Worm (Caenorhabditis elegans) whole organism, L2 larva: ENCODE measurements around the gene btb-6.

Experiments used
- C34F6.9 ChIP-seq: fragments of 150-350 bp; optimal IDR thresholded peaks from 2 replicates; lab custom pipeline; 2014; ENCODE audit warnings: missing biosample characterization, missing genetic modification characterization
- R02D3.7 ChIP-seq: fragments of 150-350 bp; optimal IDR thresholded peaks from 2 replicates; lab custom pipeline; 2014; ENCODE audit warnings: missing biosample characterization, missing genetic modification characterization
- ZK546.5 ChIP-seq: sonication (generic microtip); optimal IDR thresholded peaks from 2 replicates; lab custom pipeline; 2017; ENCODE audit warnings: missing biosample characterization, missing genetic modification characterization
- ama-1 ChIP-seq: fragments of 150-350 bp; optimal IDR thresholded peaks from 2 replicates; lab custom pipeline; 2018; ENCODE audit warnings: inconsistent platforms
- blmp-1 ChIP-seq: sonication (generic microtip); optimal IDR thresholded peaks from 2 replicates; lab custom pipeline; 2017; ENCODE audit warnings: missing genetic modification characterization, mild to moderate bottlenecking, missing compliant biosample characterization, antibody characterized with exemption, moderate library complexity; ENCODE audit not compliant: insufficient read depth
- ceh-16 ChIP-seq: fragments of 150-350 bp; optimal IDR thresholded peaks from 2 replicates; lab custom pipeline; 2014; ENCODE audit warnings: missing biosample characterization, missing genetic modification characterization
- ceh-82 ChIP-seq: fragments of 150-350 bp; optimal IDR thresholded peaks from 2 replicates; lab custom pipeline; 2014; ENCODE audit warnings: missing biosample characterization, missing genetic modification characterization
- crh-2 ChIP-seq: sonication (generic microtip); optimal IDR thresholded peaks from 2 replicates; lab custom pipeline; 2017; ENCODE audit warnings: missing biosample characterization, missing genetic modification characterization
- dmd-4 ChIP-seq: sonication (generic microtip); optimal IDR thresholded peaks from 2 replicates; lab custom pipeline; 2017; ENCODE audit warnings: missing biosample characterization, missing genetic modification characterization
- egl-27 ChIP-seq: sonication (generic microtip); optimal IDR thresholded peaks from 3 replicates; lab custom pipeline; 2017; ENCODE audit warnings: missing biosample characterization, missing genetic modification reagents, missing genetic modification characterization
- elt-1 ChIP-seq: fragments of 150-350 bp; optimal IDR thresholded peaks from 2 replicates; lab custom pipeline; 2014; ENCODE audit warnings: missing biosample characterization, missing genetic modification characterization
- gmeb-1 ChIP-seq: fragments of 150-350 bp; optimal IDR thresholded peaks from 2 replicates; lab custom pipeline; 2014; ENCODE audit warnings: missing biosample characterization, missing genetic modification characterization
- lin-11 ChIP-seq: fragments of 150-350 bp; sonication (generic microtip); optimal IDR thresholded peaks from 2 replicates; lab custom pipeline; 2014; ENCODE audit warnings: missing biosample characterization, missing genetic modification characterization, inconsistent platforms, mixed read lengths
- lin-13 ChIP-seq: fragments of 150-350 bp; optimal IDR thresholded peaks from 2 replicates; lab custom pipeline; 2014; ENCODE audit warnings: missing biosample characterization, missing genetic modification reagents, missing genetic modification characterization
- mab-5 ChIP-seq: fragments of 150-350 bp; optimal IDR thresholded peaks from 2 replicates; lab custom pipeline; 2014; ENCODE audit warnings: missing biosample characterization, missing genetic modification characterization
- mbf-1 ChIP-seq: sonication (generic microtip); optimal IDR thresholded peaks from 2 replicates; lab custom pipeline; 2017; ENCODE audit warnings: missing biosample characterization, missing genetic modification characterization
- nhr-10 ChIP-seq: sonication (generic microtip); optimal IDR thresholded peaks from 2 replicates; lab custom pipeline; 2017; ENCODE audit warnings: missing biosample characterization, missing genetic modification characterization
- nhr-11 ChIP-seq: fragments of 150-350 bp; optimal IDR thresholded peaks from 2 replicates; lab custom pipeline; 2014; ENCODE audit warnings: missing biosample characterization, missing genetic modification characterization
- nhr-12 ChIP-seq: fragments of 150-350 bp; optimal IDR thresholded peaks from 2 replicates; lab custom pipeline; 2014; ENCODE audit warnings: missing biosample characterization, missing genetic modification characterization
- nhr-21 ChIP-seq: fragments of 150-350 bp; optimal IDR thresholded peaks from 2 replicates; lab custom pipeline; 2014; ENCODE audit warnings: missing biosample characterization, missing genetic modification characterization
- nhr-23 ChIP-seq: fragments of 150-350 bp; optimal IDR thresholded peaks from 2 replicates; lab custom pipeline; 2014; ENCODE audit warnings: missing biosample characterization, missing genetic modification reagents, missing genetic modification characterization
- nhr-237 ChIP-seq: fragments of 150-350 bp; optimal IDR thresholded peaks from 2 replicates; lab custom pipeline; 2014; ENCODE audit warnings: missing biosample characterization, missing genetic modification characterization
- nhr-25 ChIP-seq: fragments of 150-350 bp; sonication (generic microtip); optimal IDR thresholded peaks from 3 replicates; lab custom pipeline; 2014; ENCODE audit warnings: missing biosample characterization, missing genetic modification characterization
- sem-4 ChIP-seq: fragments of 150-350 bp; optimal IDR thresholded peaks from 2 replicates; lab custom pipeline; 2014; ENCODE audit warnings: missing biosample characterization, missing genetic modification reagents, missing genetic modification characterization
- skn-1 ChIP-seq: sonication (generic microtip); optimal IDR thresholded peaks from 2 replicates; lab custom pipeline; 2017; ENCODE audit warnings: missing biosample characterization, missing genetic modification characterization
- sma-3 ChIP-seq: sonication (generic microtip); optimal IDR thresholded peaks from 2 replicates; lab custom pipeline; 2016; ENCODE audit warnings: missing genetic modification reagents, missing genetic modification characterization, missing compliant biosample characterization
- snpc-4 ChIP-seq: fragments of 150-350 bp; optimal IDR thresholded peaks from 2 replicates; lab custom pipeline; 2014; ENCODE audit warnings: missing biosample characterization, missing genetic modification characterization
- unc-39 ChIP-seq: fragments of 150-350 bp; optimal IDR thresholded peaks from 2 replicates; lab custom pipeline; 2014; ENCODE audit warnings: missing biosample characterization, missing genetic modification characterization
- unc-62 ChIP-seq: fragments of 150-350 bp; optimal IDR thresholded peaks from 2 replicates; lab custom pipeline; 2014; ENCODE audit warnings: missing biosample characterization, missing genetic modification reagents, missing genetic modification characterization
- zag-1 ChIP-seq: fragments of 150-350 bp; optimal IDR thresholded peaks from 2 replicates; lab custom pipeline; 2014; ENCODE audit warnings: missing biosample characterization, missing genetic modification characterization
- ztf-1 ChIP-seq: fragments of 200-800 bp; sonication (Bioruptor generic); conservative IDR thresholded peaks from 2 replicates; pipeline ENCODE4 v1.3.6; 2022; ENCODE audit warnings: missing genetic modification characterization, missing compliant biosample characterization
- ztf-11 ChIP-seq: sonication (generic microtip); optimal IDR thresholded peaks from 2 replicates; lab custom pipeline; 2017; ENCODE audit warnings: missing biosample characterization, missing genetic modification characterization

btb-6 gene

DNA sequence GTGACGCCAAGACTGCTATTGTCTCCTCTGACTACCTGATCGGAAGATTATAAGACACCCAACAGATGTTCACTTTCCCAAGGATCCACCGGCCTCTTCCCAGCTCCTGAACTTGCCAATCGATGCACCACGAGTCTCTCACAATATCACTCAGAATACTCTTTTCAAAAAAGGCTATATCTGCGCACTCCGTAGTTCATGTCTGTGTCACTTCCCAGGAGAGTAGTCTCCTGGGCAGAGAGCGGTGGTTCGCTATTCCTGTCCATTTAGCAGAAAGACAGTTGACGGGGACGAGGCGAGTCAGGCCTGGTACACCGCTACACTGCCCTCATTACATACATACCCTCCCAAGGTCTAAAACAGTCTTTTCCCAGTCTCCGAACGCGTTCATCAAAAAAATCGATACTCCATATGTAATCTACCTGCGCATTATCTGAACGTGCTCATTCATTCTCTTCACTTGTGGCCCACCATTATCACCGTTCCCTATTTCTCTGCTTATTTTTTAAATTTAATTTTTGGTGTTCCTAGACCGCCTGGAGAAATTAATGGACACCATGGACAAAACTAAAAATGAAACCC lies at the start of gene btb-6:
Gene btb-6, plus strand, starts transcription at position 532 of the 582 bp plus-strand sequence.
- TF ChIP-seq ceh-16 (tag; lab: Kevin White, UChicago) (no peak), lin-13 (GFP tag; lab: Kevin White, UChicago) (no peak)

DNA sequence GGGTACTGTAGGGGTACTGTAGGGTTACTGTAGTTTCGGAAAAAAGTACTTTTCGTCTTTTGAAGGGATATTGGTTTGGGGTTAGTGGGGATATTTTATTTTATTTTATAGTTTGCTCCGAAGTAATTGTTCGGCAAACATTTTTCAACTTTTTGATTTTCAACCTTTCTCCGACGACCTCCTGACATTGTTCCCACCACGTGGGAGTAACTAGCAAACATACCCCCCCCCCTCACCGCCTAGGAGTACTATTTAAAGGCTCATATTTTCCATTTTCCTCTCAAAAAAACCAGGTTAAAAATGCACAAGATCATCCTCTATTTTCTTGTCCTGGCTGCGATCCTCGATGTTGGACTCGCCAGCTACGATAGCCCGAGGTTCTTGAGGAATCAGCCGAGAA lies 49.1 kb upstream of the btb-6 start, which contains the start of gene srlf-29:
Gene srlf-29, plus strand, starts transcription at position 301 of the 400 bp plus-strand sequence.
- TF ChIP-seq nhr-237 (tag; lab: Kevin White, UChicago) (no peak), nhr-11 (tag; lab: Kevin White, UChicago) (no peak), ztf-1 (no peak), sma-3 (no peak), egl-27 (no peak), lin-11 (tag; lab: Kevin White, UChicago) (no peak), crh-2 (tag; lab: Kevin White, UChicago) (no peak), C34F6.9 (tag; lab: Kevin White, UChicago) (no peak), mab-5 (tag; lab: Kevin White, UChicago) (no peak), snpc-4 (no peak), ztf-11 (tag; lab: Kevin White, UChicago) (no peak)

DNA sequence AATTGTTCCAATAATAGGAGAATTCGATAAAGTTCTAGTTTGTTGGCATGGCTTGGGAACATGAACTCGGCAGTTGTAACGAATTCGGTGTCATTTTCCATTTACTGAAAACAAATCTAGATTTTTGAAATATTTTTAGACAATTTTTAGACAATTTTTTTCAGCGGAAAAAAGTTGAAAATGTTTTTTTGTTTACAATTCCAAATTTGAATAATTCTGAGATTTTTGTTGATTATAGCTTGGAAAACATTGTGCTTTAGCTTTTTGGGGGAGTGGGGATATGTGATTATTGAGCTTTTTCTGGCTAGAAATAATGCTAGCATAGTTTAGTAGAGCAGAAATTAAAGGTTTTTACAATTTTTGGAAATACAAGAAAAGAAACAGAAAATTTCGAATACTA lies 46.2 kb upstream of the btb-6 start, which contains the start of gene srw-97:
Gene srw-97, minus strand, starts transcription at position 101 of the 400 bp plus-strand sequence.
- TF ChIP-seq elt-1: no peak
- no peak for TF ChIP-seq R02D3.7 (tag; lab: Kevin White, UChicago)
- TF ChIP-seq ceh-82: no peak
- TF ChIP-seq lin-11 (tag; lab: Kevin White, UChicago): no peak
- TF ChIP-seq gmeb-1 (tag; lab: Kevin White, UChicago): no peak
- no peak for TF ChIP-seq egl-27

DNA sequence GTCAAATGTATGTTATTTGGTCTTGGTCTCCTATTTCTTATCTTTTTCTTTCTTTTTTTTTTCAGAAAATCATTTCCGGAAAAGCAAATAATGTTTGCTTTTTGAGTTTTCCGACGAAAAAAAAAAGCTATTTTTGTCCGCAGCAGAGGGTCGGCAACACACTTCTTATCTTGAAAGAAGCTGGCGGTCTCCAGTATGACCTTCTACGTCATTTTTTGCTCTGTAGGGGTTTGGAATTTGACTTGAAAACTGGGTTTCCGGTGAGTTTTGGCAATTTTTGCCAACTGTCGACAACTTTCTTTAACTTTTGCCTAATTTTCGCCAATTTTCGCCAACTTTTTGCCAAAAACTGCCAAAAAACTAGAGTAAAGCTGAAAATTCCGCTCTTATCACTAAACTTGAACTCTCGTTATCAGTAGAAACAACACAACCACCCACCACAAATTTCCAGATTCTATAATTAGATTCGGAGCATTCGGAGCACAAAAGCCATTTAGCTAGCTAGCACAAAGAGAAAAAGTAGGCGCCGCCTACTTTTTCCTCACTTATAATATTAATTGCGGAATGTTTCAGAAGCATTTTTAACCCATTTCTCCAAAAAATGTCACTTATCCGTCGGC lies 44.7 kb upstream of the btb-6 start, which contains the start of gene nhx-6:
Gene nhx-6, plus strand, starts transcription at position 570 of the 620 bp plus-strand sequence.
- TF ChIP-seq nhr-23 (tag; lab: Kevin White, UChicago): peak; percentile 9
- TF ChIP-seq zag-1: no peak

DNA sequence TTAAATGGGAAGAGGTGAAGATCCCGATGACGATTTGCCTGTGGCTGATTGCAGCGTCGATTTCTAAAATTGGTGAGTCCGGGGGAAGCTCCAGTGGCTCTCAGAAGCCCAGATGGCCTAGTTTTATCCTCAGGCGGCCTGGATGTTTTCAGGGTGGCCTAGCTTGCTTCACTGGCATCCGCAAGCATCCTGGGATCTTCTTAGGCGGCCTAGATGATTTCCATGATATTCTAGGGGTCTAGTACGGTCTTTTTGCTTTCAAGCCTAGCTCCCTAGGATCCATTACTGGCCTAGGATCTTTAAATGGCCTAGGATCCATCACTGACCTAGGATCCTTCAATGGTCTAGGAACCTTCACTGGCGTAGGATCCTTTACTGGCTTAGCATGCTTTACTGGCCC lies 44.1 kb upstream of the btb-6 start:
- TF ChIP-seq zag-1: no peak
- no peak for TF ChIP-seq egl-27
- no peak for TF ChIP-seq unc-39
- no peak for TF ChIP-seq gmeb-1 (tag; lab: Kevin White, UChicago)
- TF ChIP-seq mbf-1: no peak
- TF ChIP-seq C34F6.9 (tag; lab: Kevin White, UChicago): no peak
- TF ChIP-seq ZK546.5 (tag; lab: Kevin White, UChicago): no peak
- no peak for TF ChIP-seq ceh-82
- TF ChIP-seq elt-1: no peak
- no peak for TF ChIP-seq unc-62
- TF ChIP-seq, all 48 proteins: peak for 0

DNA sequence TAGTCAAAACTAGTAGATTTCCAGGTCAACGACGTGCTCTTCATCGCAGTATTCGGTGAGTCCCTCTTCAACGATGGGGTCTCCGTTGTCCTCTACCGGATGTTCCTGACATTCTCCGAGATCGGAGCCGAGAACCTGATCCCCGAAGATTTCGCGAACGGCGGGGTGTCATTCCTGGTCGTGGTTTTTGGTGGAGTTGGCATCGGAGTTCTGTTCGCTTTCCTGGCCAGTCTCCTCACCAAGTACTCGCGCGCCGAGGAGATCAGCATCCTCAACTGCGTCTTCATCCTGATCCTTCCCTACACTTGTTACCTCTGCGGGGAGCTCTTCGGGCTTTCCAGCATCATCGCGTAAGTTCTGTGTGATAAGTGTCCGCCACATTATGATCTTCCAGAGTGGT lies 42.4 kb upstream of the btb-6 start:
- TF ChIP-seq skn-1 (no peak), egl-27 (no peak), blmp-1 (tag; lab: Kevin White, UChicago) (no peak), unc-62 (no peak), nhr-10 (tag; lab: Kevin White, UChicago) (no peak), elt-1 (no peak), sem-4 (no peak), nhr-12 (tag; lab: Kevin White, UChicago) (no peak), ama-1 (lab: Kevin White, UChicago) (no peak), nhr-25 (no peak), ceh-82 (no peak), nhr-21 (tag; lab: Kevin White, UChicago) (no peak), ztf-1 (no peak), dmd-4 (no peak)
- TF ChIP-seq, all 48 proteins: peak for 0
